Fruit fly (Drosophila melanogaster): Measurements from ENCODE around the gene D1.

The D1 gene

DNA sequence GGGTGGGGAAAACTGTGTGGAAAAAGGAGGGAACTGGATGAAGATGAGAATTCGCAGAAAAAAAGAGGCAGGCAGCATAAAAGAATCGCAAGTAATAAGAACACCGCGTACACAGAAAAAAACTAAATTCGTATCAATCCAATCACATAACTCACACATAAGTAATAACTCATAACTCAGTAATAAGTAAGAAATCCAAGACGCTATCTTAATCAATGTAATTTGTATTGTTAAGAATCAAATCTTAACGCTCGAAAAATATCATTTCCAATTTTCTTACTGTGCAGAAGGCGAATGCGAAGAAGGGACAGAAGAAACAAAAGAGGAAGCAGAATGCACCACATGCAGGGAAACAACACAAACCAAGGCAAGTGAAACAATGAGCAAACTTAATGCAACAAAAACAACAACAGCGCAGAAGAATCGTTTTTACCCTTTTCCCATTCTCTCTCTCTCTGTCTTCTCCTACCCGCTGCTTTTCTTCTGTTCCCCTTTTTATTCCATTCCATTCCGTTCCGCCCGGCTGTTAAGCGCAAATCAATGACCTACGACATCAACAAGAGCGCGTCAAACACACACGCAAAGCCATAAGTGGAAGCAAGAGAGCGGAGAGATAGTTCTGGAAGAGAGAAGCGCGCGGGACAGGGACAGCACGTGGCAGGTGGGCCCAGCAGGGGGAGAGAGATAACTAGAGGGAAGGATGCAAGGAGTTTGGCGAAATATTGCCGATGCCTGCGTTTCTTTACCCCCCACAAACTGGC is 11.2 kb downstream of the D1 start (continued):
- peak; percentile 99 for TF ChIP-seq CG31627 (GFP tag; optimal IDR thresholded peaks at IDR 0.05)
- TF ChIP-seq topi (GFP tag; optimal IDR thresholded peaks at IDR 0.05) = peak; percentile 99
- peak; percentile 96 for TF ChIP-seq CG15336 (GFP tag; IDR thresholded peaks at IDR 0.05)
- TF ChIP-seq CG3032 (tag; optimal IDR thresholded peaks at IDR 0.05) = peak; percentile 100
- TF ChIP-seq net (GFP tag; optimal IDR thresholded peaks at IDR 0.05) = peak; percentile 99
- peak; percentile 98 for TF ChIP-seq Sox15 (GFP tag; optimal IDR thresholded peaks at IDR 0.05)
- TF ChIP-seq Ets96B (tag; optimal IDR thresholded peaks at IDR 0.05) = peak; percentile 100
- peak; percentile 16 for TF ChIP-seq fkh (GFP tag; optimal IDR thresholded peaks at IDR 0.05)
- peak; percentile 100 for TF ChIP-seq Eip75B (GFP tag; optimal IDR thresholded peaks at IDR 0.05)
- TF ChIP-seq fd85E (GFP tag; optimal IDR thresholded peaks at IDR 0.05) = peak; percentile 97
- peak; percentile 99 for TF ChIP-seq cyc (GFP tag; optimal IDR thresholded peaks at IDR 0.05)
- TF ChIP-seq Hr4 (GFP tag; optimal IDR thresholded peaks at IDR 0.05) = peak; percentile 94
- peak; percentile 100 for TF ChIP-seq spab (GFP tag; optimal IDR thresholded peaks at IDR 0.05)
- TF ChIP-seq lz (GFP tag; optimal IDR thresholded peaks at IDR 0.05) = peak; percentile 99
- peak; percentile 99 for TF ChIP-seq CG6792 (GFP tag; optimal IDR thresholded peaks at IDR 0.05)
- peak; percentile 99 for TF ChIP-seq pdm3 (GFP tag; optimal IDR thresholded peaks at IDR 0.05)
- TF ChIP-seq Blimp-1 (GFP tag; optimal IDR thresholded peaks at IDR 0.05) = peak; percentile 95
- peak; percentile 99 for TF ChIP-seq fd59A (GFP tag; optimal IDR thresholded peaks at IDR 0.05)
- TF ChIP-seq CG8119 (GFP tag; IDR thresholded peaks at IDR 0.05) = peak; percentile 97
- peak; percentile 99 for TF ChIP-seq acj6 (GFP tag; optimal IDR thresholded peaks at IDR 0.05)
- TF ChIP-seq Smox (GFP tag; optimal IDR thresholded peaks at IDR 0.05) = peak; percentile 99
- TF ChIP-seq dsx (GFP tag; optimal IDR thresholded peaks at IDR 0.05; ENCODE audit: poor library complexity, severe bottlenecking) = peak; percentile 99
- peak; percentile 93 for TF ChIP-seq CG11294 (GFP tag; IDR thresholded peaks at IDR 0.05)
- TF ChIP-seq Met (GFP tag; optimal IDR thresholded peaks at IDR 0.05) = peak; percentile 99
- peak; percentile 98 for TF ChIP-seq CG11902 (GFP tag; optimal IDR thresholded peaks at IDR 0.05)
- peak; percentile 75 for TF ChIP-seq dac (GFP tag; optimal IDR thresholded peaks at IDR 0.05)
- TF ChIP-seq salr (GFP tag; optimal IDR thresholded peaks at IDR 0.05) = peak; percentile 99
- TF ChIP-seq Hr38 (GFP tag; optimal IDR thresholded peaks at IDR 0.05) = no peak
- TF ChIP-seq OdsH (GFP tag; optimal IDR thresholded peaks at IDR 0.05) = peak; percentile 99
- TF ChIP-seq esn (GFP tag; optimal IDR thresholded peaks at IDR 0.05) = peak; percentile 99
- TF ChIP-seq Hr39 (GFP tag; optimal IDR thresholded peaks at IDR 0.05) = peak; percentile 99
- peak; percentile 100 for TF ChIP-seq svp (GFP tag)
- TF ChIP-seq CG8319 (GFP tag; optimal IDR thresholded peaks at IDR 0.05) = peak; percentile 98
- TF ChIP-seq Lpt (GFP tag; optimal IDR thresholded peaks at IDR 0.05) = peak; percentile 98
- peak; percentile 100 for TF ChIP-seq Sox14 (GFP tag; optimal IDR thresholded peaks at IDR 0.05)

DNA sequence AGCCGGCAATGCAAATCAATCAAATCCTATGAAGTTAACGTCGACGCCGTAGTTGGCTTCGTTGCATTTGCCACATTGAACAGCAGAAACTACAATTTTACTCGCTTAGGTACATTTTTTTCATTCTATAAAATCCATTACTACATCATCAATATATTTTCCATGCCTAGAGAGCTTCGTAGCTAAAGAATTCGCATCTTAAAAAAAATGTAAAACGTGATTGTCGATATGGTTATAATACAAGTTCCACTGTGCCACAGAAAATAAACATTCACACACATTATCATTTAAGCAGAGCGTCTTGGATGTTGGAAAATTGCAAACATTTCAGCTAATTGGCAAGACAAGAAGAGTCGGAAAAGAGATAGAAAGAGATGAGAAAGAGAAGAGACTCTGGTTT is 12.5 kb downstream of the D1 start:
- TF ChIP-seq Gug (GFP tag; IDR thresholded peaks at IDR 0.05) (peak; percentile 31; the same call in 1 of the 2 replicates), CG10631 (GFP tag; optimal IDR thresholded peaks at IDR 0.05) (no peak), CG3032 (tag; optimal IDR thresholded peaks at IDR 0.05) (no peak), Eip78C (GFP tag) (peak; percentile 67), Eip75B (GFP tag; optimal IDR thresholded peaks at IDR 0.05) (no peak), vri (GFP tag; optimal IDR thresholded peaks at IDR 0.05) (no peak), Smox (GFP tag; optimal IDR thresholded peaks at IDR 0.05) (no peak), Ets96B (tag; optimal IDR thresholded peaks at IDR 0.05) (no peak), Lpt (GFP tag; optimal IDR thresholded peaks at IDR 0.05) (peak; percentile 37), net (GFP tag; optimal IDR thresholded peaks at IDR 0.05) (no peak), achi (GFP tag; optimal IDR thresholded peaks at IDR 0.05) (no peak), CG16779 (tag; optimal IDR thresholded peaks at IDR 0.05) (no peak), CG8632 (GFP tag; optimal IDR thresholded peaks at IDR 0.05) (no peak), salr (GFP tag; optimal IDR thresholded peaks at IDR 0.05) (no peak), CG32006 (GFP tag; optimal IDR thresholded peaks at IDR 0.05) (no peak), ss (GFP tag; optimal IDR thresholded peaks at IDR 0.05) (no peak), dac (GFP tag; optimal IDR thresholded peaks at IDR 0.05) (no peak), OdsH (GFP tag; optimal IDR thresholded peaks at IDR 0.05) (peak; percentile 9), CG7368 (GFP tag; optimal IDR thresholded peaks at IDR 0.05) (no peak), esn (GFP tag; optimal IDR thresholded peaks at IDR 0.05) (no peak), CG6808 (GFP tag; optimal IDR thresholded peaks at IDR 0.05) (no peak), CG3919 (GFP tag; optimal IDR thresholded peaks at IDR 0.05) (no peak), Ets21C (GFP tag; optimal IDR thresholded peaks at IDR 0.05) (no peak), Blimp-1 (GFP tag; optimal IDR thresholded peaks at IDR 0.05) (no peak), fkh (GFP tag; optimal IDR thresholded peaks at IDR 0.05) (no peak), Met (GFP tag; optimal IDR thresholded peaks at IDR 0.05) (no peak), eg (GFP tag; IDR thresholded peaks at IDR 0.05) (peak; percentile 71)
